Worm (Caenorhabditis elegans): Measurements from ENCODE around the gene ZK809.8.

ZK809.8 gene

DNA sequence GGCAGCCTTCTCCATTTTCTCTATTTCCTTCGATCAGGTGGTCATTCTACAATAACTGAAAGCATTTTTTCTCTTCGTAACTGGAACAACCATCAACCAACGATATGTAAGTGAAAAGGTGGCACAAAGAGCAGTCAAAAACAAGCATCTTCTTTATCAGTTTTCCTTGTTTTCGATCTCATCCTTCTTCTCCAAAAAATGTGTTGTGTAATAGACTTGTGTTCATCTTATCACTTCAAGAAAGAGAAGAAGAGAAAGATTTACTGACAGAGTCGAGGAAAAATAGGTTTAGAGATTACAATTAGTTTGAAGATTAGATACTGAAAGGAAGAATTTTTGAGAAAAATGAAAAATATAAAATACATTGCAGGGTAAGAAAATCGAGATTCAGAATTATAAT is 3.5 kb downstream of the ZK809.8 start (continued):
- TF ChIP-seq snu-23 (GFP tag; optimal IDR thresholded peaks at IDR 0.05) (peak; percentile 27), sox-4 (tag; optimal IDR thresholded peaks at IDR 0.05) (no peak), lsy-2 (tag; optimal IDR thresholded peaks at IDR 0.05) (peak in 1 of 2 experiments; percentile 25), mef-2 (tag; optimal IDR thresholded peaks at IDR 0.05) (no peak), egl-27 (tag; optimal IDR thresholded peaks at IDR 0.05) (no peak), fos-1 (tag; optimal IDR thresholded peaks at IDR 0.05) (no peak), ztf-4 (tag; optimal IDR thresholded peaks at IDR 0.05) (peak; percentile 10), ceh-82 (tag; optimal IDR thresholded peaks at IDR 0.05) (no peak)

DNA sequence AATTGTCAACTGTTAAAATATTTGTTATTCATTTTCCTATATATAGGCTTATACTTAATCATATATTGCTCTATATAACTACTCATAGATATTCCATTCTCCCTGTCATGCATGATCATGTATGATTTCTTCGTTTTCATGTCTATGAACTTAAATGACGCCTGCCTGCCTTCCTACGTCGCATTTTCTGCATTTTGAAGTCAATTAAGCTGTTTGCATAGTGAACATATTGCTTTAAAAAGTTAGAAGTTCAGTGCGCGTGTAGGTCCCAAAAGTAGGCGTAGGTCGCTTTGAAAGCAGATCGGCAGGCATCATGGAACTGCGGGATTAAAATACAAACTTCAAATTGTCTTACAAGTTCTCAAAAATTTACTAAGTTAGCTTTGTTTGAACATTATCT is 4.2 kb downstream of the ZK809.8 start:
- TF ChIP-seq ceh-90 (tag; optimal IDR thresholded peaks at IDR 0.05) (no peak), hlh-17 (GFP tag; optimal IDR thresholded peaks at IDR 0.05; ENCODE audit: borderline replicate concordance) (peak; percentile 29)

DNA sequence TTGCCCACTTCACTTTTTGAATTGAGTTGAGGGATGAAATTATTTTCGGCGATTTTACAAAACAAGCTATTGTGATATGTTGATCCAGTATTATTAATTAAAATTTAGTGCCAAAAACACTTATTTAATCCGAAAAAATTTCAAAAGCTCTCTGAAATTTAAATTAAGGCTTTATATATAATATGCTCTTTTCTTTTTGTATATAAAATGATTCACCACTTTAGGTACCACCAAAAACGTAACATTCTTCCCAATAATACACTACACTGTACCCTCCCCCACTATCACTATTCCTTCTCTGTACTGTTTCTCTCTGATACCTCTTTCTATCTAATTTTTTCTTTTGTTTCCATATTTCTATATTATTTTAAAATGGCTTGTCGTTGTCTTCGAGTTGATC is 5.0 kb downstream of the ZK809.8 start, which contains the start of gene prx-2:
Gene prx-2, plus strand, starts transcription at position 301 of the 400 bp plus-strand sequence.
- TF ChIP-seq tlp-1 (tag; optimal IDR thresholded peaks at IDR 0.05), result no peak
- TF ChIP-seq ces-1 (GFP tag; optimal IDR thresholded peaks at IDR 0.05), result no peak
- TF ChIP-seq lin-39 (tag; optimal IDR thresholded peaks at IDR 0.05), result no peak
- no peak for TF ChIP-seq ceh-82 (tag; optimal IDR thresholded peaks at IDR 0.05)

DNA sequence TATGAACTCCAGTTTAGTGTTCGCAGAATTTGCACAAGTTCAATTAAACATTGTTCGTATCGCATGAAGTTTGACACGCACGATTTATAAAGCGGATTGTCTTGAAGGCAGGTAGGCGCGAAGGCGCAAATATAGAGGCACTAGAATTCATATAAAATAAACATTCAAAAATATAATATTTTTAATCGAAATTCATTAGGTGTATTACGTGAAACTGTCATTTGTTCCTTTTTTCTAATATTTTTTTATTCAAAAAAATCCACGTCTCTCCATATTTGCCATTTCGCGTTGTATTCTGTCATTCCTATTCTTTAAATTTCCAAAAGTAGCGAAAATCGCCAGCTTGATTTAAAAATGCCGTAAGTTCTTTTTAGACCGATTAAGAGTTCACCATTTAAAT is 7.1 kb downstream of the ZK809.8 start, which contains the start of gene ZK809.1:
Gene ZK809.1, plus strand, starts transcription at position 301 of the 400 bp plus-strand sequence.
- TF ChIP-seq lin-14 (GFP tag; optimal IDR thresholded peaks at IDR 0.05) (no peak), mep-1 (tag; optimal IDR thresholded peaks at IDR 0.05) (no peak), zag-1 (tag; optimal IDR thresholded peaks at IDR 0.05) (no peak), sptf-1 (tag; optimal IDR thresholded peaks at IDR 0.05) (no peak), ceh-63 (GFP tag; optimal IDR thresholded peaks at IDR 0.05) (no peak), skn-1 (tag; optimal IDR thresholded peaks at IDR 0.05) (no peak), unc-130 (tag; optimal IDR thresholded peaks at IDR 0.05) (no peak), blmp-1 (tag; optimal IDR thresholded peaks at IDR 0.05) (no peak), tbx-2 (tag; optimal IDR thresholded peaks at IDR 0.05) (no peak), ceh-82 (tag; optimal IDR thresholded peaks at IDR 0.05) (no peak), zip-4 (GFP tag; optimal IDR thresholded peaks at IDR 0.05) (no peak), rnt-1 (tag; optimal IDR thresholded peaks at IDR 0.05) (no peak), grh-1 (GFP tag; IDR thresholded peaks at IDR 0.05) (no peak), hpl-2 (GFP tag; optimal IDR thresholded peaks at IDR 0.05) (no peak), nhr-12 (tag; optimal IDR thresholded peaks at IDR 0.05) (no peak), nhr-76 (tag; optimal IDR thresholded peaks at IDR 0.05) (no peak), lin-35 (GFP tag; optimal IDR thresholded peaks at IDR 0.05) (no peak), nhr-90 (tag; optimal IDR thresholded peaks at IDR 0.05; ENCODE audit: poor library complexity) (no peak), nhr-71 (tag; optimal IDR thresholded peaks at IDR 0.05) (no peak)

DNA sequence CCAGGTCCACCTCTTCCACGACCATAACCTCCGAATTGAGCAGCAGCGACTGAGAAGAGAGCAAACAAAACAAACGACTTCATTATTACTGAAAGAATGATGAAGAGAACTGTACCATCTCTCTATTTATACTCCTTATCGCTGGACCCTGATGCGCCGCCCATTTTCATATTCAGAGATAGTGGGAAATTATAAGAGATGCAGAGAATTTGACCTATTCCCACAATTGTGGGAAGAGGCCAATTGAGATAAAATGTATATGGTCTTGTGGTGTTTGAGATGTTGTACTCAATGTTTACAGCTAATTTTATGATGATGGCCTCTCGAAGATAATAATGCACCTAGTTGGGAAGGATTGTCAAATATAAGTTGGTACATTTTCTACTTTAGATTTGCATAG is 7.9 kb downstream of the ZK809.8 start, which contains the start of gene ttr-50:
Gene ttr-50, minus strand, starts transcription at position 101 of the 400 bp plus-strand sequence.
- no peak for TF ChIP-seq lin-39 (tag; optimal IDR thresholded peaks at IDR 0.05)
- no peak for TF ChIP-seq ceh-82 (tag; optimal IDR thresholded peaks at IDR 0.05)
- TF ChIP-seq ceh-8 (GFP tag; optimal IDR thresholded peaks at IDR 0.05), result no peak
- TF ChIP-seq jun-1 (tag; optimal IDR thresholded peaks at IDR 0.05), result no peak
- no peak for TF ChIP-seq hlh-17 (GFP tag; optimal IDR thresholded peaks at IDR 0.05; ENCODE audit: borderline replicate concordance)
- no peak for TF ChIP-seq ztf-4 (tag; optimal IDR thresholded peaks at IDR 0.05)
- TF ChIP-seq nhr-85 (tag), result no peak
- no peak for TF ChIP-seq nhr-84 (tag; optimal IDR thresholded peaks at IDR 0.05)
- no peak for TF ChIP-seq C34B4.2 (tag; optimal IDR thresholded peaks at IDR 0.05)
- no peak for TF ChIP-seq Y116A8C.19 (tag; optimal IDR thresholded peaks at IDR 0.05; ENCODE audit: borderline replicate concordance)
